Worm (Caenorhabditis elegans) whole organism, L4 larva: ENCODE measurements around the gene C37C3.18.

Experiments used
- Y48G9A.11 ChIP-seq: fragments of 200-800 bp; sonication (Bioruptor generic); IDR thresholded peaks from 2 replicates; pipeline ENCODE4 v1.3.6; 2022; ENCODE audit warnings: missing genetic modification reagents, missing genetic modification characterization, missing compliant biosample characterization
- Y75B8A.6 ChIP-seq: fragments of 200-800 bp; sonication (Bioruptor generic); IDR thresholded peaks from 2 replicates; pipeline ENCODE4 v1.3.6; 2022; ENCODE audit warnings: missing genetic modification reagents, missing genetic modification characterization, missing compliant biosample characterization
- ama-1 ChIP-seq: fragments of 150-350 bp; optimal IDR thresholded peaks from 2 replicates; lab custom pipeline; 2014; ENCODE audit warnings: inconsistent platforms, mixed read lengths
- ceh-28 ChIP-seq: fragments of 150-350 bp; optimal IDR thresholded peaks from 2 replicates; lab custom pipeline; 2014; ENCODE audit warnings: missing biosample characterization, missing genetic modification reagents, missing genetic modification characterization
- ces-1 ChIP-seq: fragments of 150-350 bp; sonication (generic microtip); optimal IDR thresholded peaks from 4 replicates; lab custom pipeline; 2014; ENCODE audit warnings: missing biosample characterization, missing genetic modification reagents, missing genetic modification characterization
- daf-12 ChIP-seq: fragments of 150-350 bp; optimal IDR thresholded peaks from 2 replicates; lab custom pipeline; 2014; ENCODE audit warnings: missing biosample characterization, missing genetic modification reagents, missing genetic modification characterization
- daf-16 ChIP-seq, 3 experiments: sonication (generic microtip); optimal IDR thresholded peaks; 2 replicates each; lab custom pipeline; 2016 to 2017; ENCODE audit warnings: missing genetic modification characterization in 3 of 3, missing genetic modification reagents in 3 of 3, mild to moderate bottlenecking in 2 of 3, missing compliant biosample characterization in 2 of 3, missing biosample characterization in 1 of 3, moderate library complexity in 1 of 3
- daf-19 ChIP-seq: fragments of 200-800 bp; sonication (Bioruptor generic); conservative IDR thresholded peaks from 2 replicates; pipeline ENCODE4 v1.3.6; 2022; ENCODE audit warnings: missing genetic modification characterization, missing compliant biosample characterization
- dpl-1 ChIP-seq: fragments of 150-350 bp; optimal IDR thresholded peaks from 2 replicates; lab custom pipeline; 2014; ENCODE audit warnings: missing biosample characterization, missing genetic modification reagents, missing genetic modification characterization
- hif-1 ChIP-seq, 2 experiments: sonication (generic microtip); optimal IDR thresholded peaks; 2 replicates each; lab custom pipeline; 2016 to 2017; ENCODE audit warnings: missing compliant biosample characterization in 2 of 2, missing genetic modification characterization in 2 of 2, missing genetic modification reagents in 2 of 2, missing genotype in 2 of 2, mild to moderate bottlenecking in 1 of 2
- hlh-11 ChIP-seq: fragments of 200-800 bp; sonication (Bioruptor generic); optimal IDR thresholded peaks from 2 replicates; lab custom pipeline; 2018; ENCODE audit warnings: mild to moderate bottlenecking, missing genetic modification characterization, missing compliant biosample characterization
- hlh-30 ChIP-seq: sonication (generic microtip); optimal IDR thresholded peaks from 2 replicates; lab custom pipeline; 2017; ENCODE audit warnings: antibody characterized with exemption, mild to moderate bottlenecking, missing genetic modification characterization, missing compliant biosample characterization; ENCODE audit not compliant: insufficient read depth
- jun-1 ChIP-seq: fragments of 150-350 bp; optimal IDR thresholded peaks from 2 replicates; lab custom pipeline; 2014; ENCODE audit warnings: missing biosample characterization, missing genetic modification reagents, missing genetic modification characterization
- lin-1 ChIP-seq: fragments of 200-800 bp; sonication (Bioruptor generic); IDR thresholded peaks from 2 replicates; pipeline ENCODE4 v1.3.6; 2022; ENCODE audit warnings: missing genetic modification reagents, missing genetic modification characterization, missing compliant biosample characterization
- lin-15B ChIP-seq: fragments of 150-350 bp; sonication (generic microtip); optimal IDR thresholded peaks from 3 replicates; lab custom pipeline; 2014; ENCODE audit warnings: missing biosample characterization, missing genetic modification characterization
- lir-3 ChIP-seq: sonication (generic microtip); optimal IDR thresholded peaks from 2 replicates; lab custom pipeline; 2016; ENCODE audit warnings: mild to moderate bottlenecking, missing genetic modification characterization, missing compliant biosample characterization
- madf-9 ChIP-seq: fragments of 200-800 bp; sonication (Bioruptor generic); conservative IDR thresholded peaks from 2 replicates; pipeline ENCODE4 v1.3.6; 2022; ENCODE audit warnings: missing genetic modification reagents, missing genetic modification characterization, missing compliant biosample characterization
- mdl-1 ChIP-seq, 2 experiments: fragments of 150-350 bp in 1 of 2; sonication (generic microtip) in 1 of 2; optimal IDR thresholded peaks; 2 replicates each; lab custom pipeline; 2014 to 2017; ENCODE audit warnings: missing biosample characterization in 2 of 2, missing genetic modification characterization in 2 of 2
- mep-1 ChIP-seq: fragments of 150-350 bp; sonication (generic microtip); optimal IDR thresholded peaks from 3 replicates; lab custom pipeline; 2014; ENCODE audit warnings: missing biosample characterization, missing genetic modification characterization
- mes-2 ChIP-seq: sonication (generic microtip); optimal IDR thresholded peaks from 2 replicates; lab custom pipeline; 2016; ENCODE audit warnings: missing genotype, mild to moderate bottlenecking, missing genetic modification characterization, missing compliant biosample characterization; ENCODE audit not compliant: poor library complexity, severe bottlenecking
- nhr-10 ChIP-seq: fragments of 150-350 bp; optimal IDR thresholded peaks from 2 replicates; lab custom pipeline; 2014; ENCODE audit warnings: missing biosample characterization, missing genetic modification characterization
- nhr-111 ChIP-seq: fragments of 200-800 bp; sonication (Bioruptor generic); optimal IDR thresholded peaks from 2 replicates; lab custom pipeline; 2018; ENCODE audit warnings: mild to moderate bottlenecking, missing genetic modification characterization, missing compliant biosample characterization
- nhr-28 ChIP-seq: fragments of 150-350 bp; optimal IDR thresholded peaks from 2 replicates; lab custom pipeline; 2014; ENCODE audit warnings: missing biosample characterization, missing genetic modification characterization
- set-16 ChIP-seq: fragments of 200-800 bp; sonication (Bioruptor generic); IDR thresholded peaks from 2 replicates; pipeline ENCODE4 v1.3.6; 2022; ENCODE audit warnings: missing genetic modification reagents, missing genetic modification characterization, missing compliant biosample characterization
- skn-1 ChIP-seq: fragments of 150-350 bp; optimal IDR thresholded peaks from 2 replicates; lab custom pipeline; 2014; ENCODE audit warnings: missing biosample characterization, missing genetic modification characterization
- snpc-4 ChIP-seq: fragments of 150-350 bp; optimal IDR thresholded peaks from 2 replicates; lab custom pipeline; 2014; ENCODE audit warnings: missing biosample characterization, missing genetic modification characterization
- tra-1 ChIP-seq: fragments of 200-800 bp; sonication (Bioruptor generic); IDR thresholded peaks from 2 replicates; pipeline ENCODE4 v1.3.6; 2022; ENCODE audit warnings: missing genetic modification reagents, missing genetic modification characterization, missing compliant biosample characterization
- unc-62 ChIP-seq, 3 experiments: fragments of 150-350 bp in 1 of 3; sonication (generic microtip); optimal IDR thresholded peaks in 2 of 3; peaks in 1 of 3; 1 replicate in 1 of 3; 2 replicates in 2 of 3; lab custom pipeline; 2014 to 2017; ENCODE audit warnings: missing biosample characterization in 3 of 3, missing genetic modification characterization in 3 of 3, missing genetic modification reagents in 3 of 3, missing genotype in 1 of 3
- zfp-2 ChIP-seq: sonication (generic microtip); optimal IDR thresholded peaks from 2 replicates; lab custom pipeline; 2016; ENCODE audit warnings: mild to moderate bottlenecking, missing genetic modification characterization, missing compliant biosample characterization
- zip-11 ChIP-seq: fragments of 200-800 bp; sonication (Bioruptor generic); IDR thresholded peaks from 2 replicates; pipeline ENCODE4 v1.3.6; 2022; ENCODE audit warnings: missing genetic modification characterization, missing compliant biosample characterization

Gene C37C3.18

ce11 chrV:7825836-7826235 is 29.0 kb upstream of the C37C3.18 start:
- TF ChIP-seq unc-62 (GFP tag; optimal IDR thresholded peaks at IDR 0.05 in 1 of 2; lab: Kevin White, UChicago) = peak in 1 of 2 experiments; percentile 62
- TF ChIP-seq unc-62 (tag; optimal IDR thresholded peaks at IDR 0.05; lab: Kevin White, UChicago) = no peak
- no peak for TF ChIP-seq nhr-111
- TF ChIP-seq madf-9 = no peak
- no peak for TF ChIP-seq daf-16 (GFP tag; optimal IDR thresholded peaks at IDR 0.05; lab: Kevin White, UChicago)
- no peak for TF ChIP-seq daf-16 (tag; optimal IDR thresholded peaks at IDR 0.05; lab: Kevin White, UChicago)
- no peak for TF ChIP-seq snpc-4 (tag; lab: Kevin White, UChicago)

- no peak for TF ChIP-seq lin-15B
- TF ChIP-seq, all 104 proteins: peak for 0
Observed at ce11 chrV:7826362-7826761, 28.4 kb upstream of the C37C3.18 start.

- TF ChIP-seq tra-1 = no peak
- no peak for TF ChIP-seq ceh-28 (tag; lab: Kevin White, UChicago)
- TF ChIP-seq daf-16 (GFP tag; optimal IDR thresholded peaks at IDR 0.05; lab: Kevin White, UChicago) = no peak
- no peak for TF ChIP-seq daf-16 (tag; optimal IDR thresholded peaks at IDR 0.05; lab: Kevin White, UChicago)
- TF ChIP-seq daf-19 (GFP tag; lab: Robert Waterston, UW) = no peak
- TF ChIP-seq zfp-2 (tag; lab: Kevin White, UChicago) = no peak
- no peak for TF ChIP-seq jun-1
- TF ChIP-seq mes-2 (tag; lab: Kevin White, UChicago) = no peak
- TF ChIP-seq lin-1 (GFP tag; lab: Robert Waterston, UW) = no peak
- TF ChIP-seq set-16 = no peak
- TF ChIP-seq unc-62 (GFP tag; optimal IDR thresholded peaks at IDR 0.05 in 1 of 2; lab: Kevin White, UChicago) = no peak
- no peak for TF ChIP-seq unc-62 (tag; optimal IDR thresholded peaks at IDR 0.05; lab: Kevin White, UChicago)
Observed at ce11 chrV:7826917-7827316, 27.9 kb upstream of the C37C3.18 start, which contains the start of gene mig-6. TSS of gene mig-6 (plus strand) at chrV:7827217.

DNA sequence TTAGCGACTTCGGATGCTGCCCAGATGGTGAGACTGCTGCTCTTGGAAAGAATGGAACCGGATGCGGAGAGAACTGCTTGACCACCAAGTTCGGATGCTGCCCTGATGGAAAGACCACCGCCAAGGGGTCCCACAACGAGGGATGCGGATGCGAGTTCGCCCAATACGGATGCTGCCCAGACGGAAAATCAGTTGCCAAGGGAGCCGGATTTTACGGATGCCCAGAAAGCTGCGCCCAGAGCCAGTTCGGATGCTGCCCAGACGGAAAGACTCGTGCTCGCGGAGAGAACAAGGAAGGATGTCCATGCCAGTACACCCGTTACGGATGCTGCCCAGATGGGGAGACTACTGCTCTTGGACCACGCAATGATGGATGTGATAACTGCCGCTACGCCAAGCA is 23.8 kb upstream of the C37C3.18 start:
- TF ChIP-seq set-16 (peak; percentile 85), dpl-1 (GFP tag; lab: Kevin White, UChicago) (no peak)

DNA sequence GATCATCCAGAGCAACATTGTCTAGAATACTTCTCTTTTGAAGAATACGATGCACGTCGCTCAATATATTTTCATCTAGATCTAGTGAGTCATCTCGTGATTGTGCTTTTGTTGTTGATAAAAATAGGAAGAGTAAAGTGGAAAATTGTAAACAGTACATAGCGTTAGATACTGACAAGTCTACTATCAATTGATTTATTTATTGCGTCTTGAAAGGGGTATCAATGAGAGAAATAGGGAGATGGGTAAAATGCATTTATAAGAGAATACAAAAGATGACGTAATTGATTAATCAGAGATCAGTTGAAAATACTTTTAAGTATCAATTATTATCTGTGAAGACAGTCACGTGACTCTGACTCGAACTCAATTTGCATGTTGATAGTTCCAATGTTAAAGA is 17.9 kb upstream of the C37C3.18 start, which contains the start of gene txt-5:
Gene txt-5 (minus strand): TSS at position 224 of the 400 bp plus-strand sequence.
- TF ChIP-seq hlh-11 = peak; percentile 2
- peak in 1 of 2 experiments; percentile 46 for TF ChIP-seq mdl-1 (tag; optimal IDR thresholded peaks at IDR 0.05; lab: Kevin White, UChicago)
- peak; percentile 46 for TF ChIP-seq nhr-28 (tag; lab: Kevin White, UChicago)
- no peak for TF ChIP-seq skn-1 (tag; lab: Kevin White, UChicago)
- TF ChIP-seq snpc-4 (tag; lab: Kevin White, UChicago) = no peak
- peak; percentile 53 for TF ChIP-seq mep-1
- TF ChIP-seq unc-62 (GFP tag; optimal IDR thresholded peaks at IDR 0.05 in 1 of 2; lab: Kevin White, UChicago) = peak in 1 of 2 experiments; percentile 62
- no peak for TF ChIP-seq unc-62 (tag; optimal IDR thresholded peaks at IDR 0.05; lab: Kevin White, UChicago)
- no peak for TF ChIP-seq lir-3 (tag; lab: Kevin White, UChicago)
- TF ChIP-seq daf-12 = no peak
- TF ChIP-seq hlh-30 (tag; lab: Kevin White, UChicago) = peak; percentile 45

- TF ChIP-seq nhr-28 (tag; lab: Kevin White, UChicago) = peak; percentile 4
- no peak for TF ChIP-seq dpl-1 (GFP tag; lab: Kevin White, UChicago)
- TF ChIP-seq ama-1 (lab: Kevin White, UChicago) = peak; percentile 5
Observed at ce11 chrV:7837809-7838208, 17.0 kb upstream of the C37C3.18 start, which contains the start of gene ttr-33. TSS of gene ttr-33 (minus strand) at chrV:7837909.

- no peak for TF ChIP-seq Y75B8A.6 (GFP tag; lab: Robert Waterston, UW)
- TF ChIP-seq zip-11 (GFP tag; lab: Robert Waterston, UW) = no peak
- TF ChIP-seq hif-1 (tag; optimal IDR thresholded peaks at IDR 0.05; lab: Kevin White, UChicago) = no peak
- no peak for TF ChIP-seq ces-1
- TF ChIP-seq set-16 = no peak
- no peak for TF ChIP-seq tra-1
- TF ChIP-seq nhr-10 = no peak
- no peak for TF ChIP-seq Y48G9A.11 (GFP tag; lab: Robert Waterston, UW)
- TF ChIP-seq dpl-1 (GFP tag; lab: Kevin White, UChicago) = no peak
- TF ChIP-seq daf-16 (GFP tag; optimal IDR thresholded peaks at IDR 0.05; lab: Kevin White, UChicago) = no peak
- no peak for TF ChIP-seq daf-16 (tag; optimal IDR thresholded peaks at IDR 0.05; lab: Kevin White, UChicago)
Observed at ce11 chrV:7839485-7839884, 15.3 kb upstream of the C37C3.18 start, which contains the start of gene C37C3.12. TSS of gene C37C3.12 (minus strand) at chrV:7839585.
